Fruit fly (Drosophila melanogaster): Measurements from ENCODE around the gene Jhbp15.

Gene Jhbp15

DNA sequence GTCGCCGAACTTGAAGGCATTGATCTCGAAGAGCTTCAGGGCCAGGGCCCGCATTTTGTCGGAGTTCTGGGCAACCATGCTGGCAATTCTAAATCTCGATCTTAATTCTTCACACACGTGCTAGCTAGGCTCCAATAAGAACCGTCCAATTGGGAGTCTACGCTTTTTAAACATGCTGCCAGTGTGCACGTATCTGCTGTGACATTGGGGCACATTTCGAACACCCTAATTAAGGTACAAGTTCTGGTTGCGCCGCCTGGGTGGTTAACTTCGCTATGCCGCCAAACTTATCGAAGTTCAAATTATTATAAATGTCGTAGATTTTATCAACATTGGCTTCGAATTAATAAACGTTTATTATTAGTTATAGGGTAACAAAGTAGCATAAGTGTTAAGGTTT, 22.4 kb upstream of the Jhbp15 start, which contains the start of gene r-l (continued):
- no peak for TF ChIP-seq CG1602 (GFP tag; optimal IDR thresholded peaks at IDR 0.05)
- TF ChIP-seq disco-r (GFP tag; optimal IDR thresholded peaks at IDR 0.05) = no peak
- no peak for TF ChIP-seq Sry-β (GFP tag; optimal IDR thresholded peaks at IDR 0.05)
- TF ChIP-seq CG18476 (GFP tag; optimal IDR thresholded peaks at IDR 0.05) = no peak
- peak; percentile 92 for TF ChIP-seq dm (GFP tag; optimal IDR thresholded peaks at IDR 0.05)
- TF ChIP-seq usp (GFP tag; optimal IDR thresholded peaks at IDR 0.05) = no peak
- TF ChIP-seq lab (GFP tag; optimal IDR thresholded peaks at IDR 0.05) = no peak
- TF ChIP-seq ci (GFP tag; IDR thresholded peaks at IDR 0.05) = no peak
- TF ChIP-seq TFAM (GFP tag; optimal IDR thresholded peaks at IDR 0.05) = no peak
- no peak for TF ChIP-seq CG11085 (GFP tag; IDR thresholded peaks at IDR 0.05)
- no peak for TF ChIP-seq zfh1 (GFP tag; IDR thresholded peaks at IDR 0.05)
- TF ChIP-seq CG42726 (GFP tag; IDR thresholded peaks at IDR 0.05; ENCODE audit: partially characterized antibody) = peak; percentile 61
- TF ChIP-seq CG8388 (GFP tag; optimal IDR thresholded peaks at IDR 0.05) = no peak
- TF ChIP-seq CG13894 (tag; optimal IDR thresholded peaks at IDR 0.05) = peak; percentile 65
- no peak for TF ChIP-seq peb (GFP tag; IDR thresholded peaks at IDR 0.05)
- TF ChIP-seq Oli (tag; optimal IDR thresholded peaks at IDR 0.05) = no peak
- TF ChIP-seq ab (GFP tag; optimal IDR thresholded peaks at IDR 0.05) = no peak
- TF ChIP-seq nau (GFP tag; optimal IDR thresholded peaks at IDR 0.05) = no peak
- no peak for TF ChIP-seq fd3F (GFP tag; optimal IDR thresholded peaks at IDR 0.05)
- TF ChIP-seq CG7357 (GFP tag; IDR thresholded peaks at IDR 0.05) = no peak
- TF ChIP-seq CG13296 (GFP tag; optimal IDR thresholded peaks at IDR 0.05) = no peak
- TF ChIP-seq mld (GFP tag; IDR thresholded peaks at IDR 0.05; ENCODE audit: partially characterized antibody) = no peak
- no peak for TF ChIP-seq Fer3 (tag; optimal IDR thresholded peaks at IDR 0.05)
- no peak for TF ChIP-seq vvl (GFP tag; IDR thresholded peaks at IDR 0.05)
- no peak for TF ChIP-seq bbx (GFP tag; IDR thresholded peaks at IDR 0.05; ENCODE audit: partially characterized antibody)
- TF ChIP-seq CG9437 (GFP tag; optimal IDR thresholded peaks at IDR 0.05) = no peak
- no peak for TF ChIP-seq tap (tag; optimal IDR thresholded peaks at IDR 0.05)
- no peak for TF ChIP-seq CG11247 (GFP tag; IDR thresholded peaks at IDR 0.05)
- TF ChIP-seq CG10431 (GFP tag; optimal IDR thresholded peaks at IDR 0.05) = no peak
- TF ChIP-seq hkb (optimal IDR thresholded peaks at IDR 0.05) = no peak
- no peak for TF ChIP-seq hkb (GFP tag; IDR thresholded peaks at IDR 0.05)
- TF ChIP-seq Hr3 (GFP tag; optimal IDR thresholded peaks at IDR 0.05) = no peak
- TF ChIP-seq zfh2 (GFP tag; optimal IDR thresholded peaks at IDR 0.05) = peak; percentile 4
- no peak for TF ChIP-seq cas (GFP tag; IDR thresholded peaks at IDR 0.05)
- TF ChIP-seq CG2889 (GFP tag; IDR thresholded peaks at IDR 0.05) = no peak
- peak; percentile 43; the same call in 2 of the 3 replicates for TF ChIP-seq CG6791 (GFP tag; IDR thresholded peaks at IDR 0.05; ENCODE audit: partially characterized antibody)
- TF ChIP-seq CG14667 (GFP tag; IDR thresholded peaks at IDR 0.05) = no peak
- 0 out of 3 replicates have a peak, but pooled peaks have one; percentile 23 for TF ChIP-seq Dbx (GFP tag; IDR thresholded peaks at IDR 0.05)
- no peak for TF ChIP-seq CG2875 (GFP tag; optimal IDR thresholded peaks at IDR 0.05)
- no peak for TF ChIP-seq CG10274 (GFP tag; optimal IDR thresholded peaks at IDR 0.05)
- TF ChIP-seq Doc2 (GFP tag; IDR thresholded peaks at IDR 0.05) = no peak
- no peak for TF ChIP-seq CG5180 (GFP tag; optimal IDR thresholded peaks at IDR 0.05)
- TF ChIP-seq ERR (GFP tag; optimal IDR thresholded peaks at IDR 0.05) = no peak
- no peak for TF ChIP-seq tup (GFP tag; optimal IDR thresholded peaks at IDR 0.05)
- TF ChIP-seq Dref (GFP tag; IDR thresholded peaks at IDR 0.05) = peak; percentile 93
- no peak for TF ChIP-seq CG2678 (tag; optimal IDR thresholded peaks at IDR 0.05)
- TF ChIP-seq CG31224 (GFP tag; IDR thresholded peaks at IDR 0.05) = no peak
- TF ChIP-seq CG15514 (GFP tag; optimal IDR thresholded peaks at IDR 0.05) = peak; percentile 89
- no peak for TF ChIP-seq vnd (GFP tag; IDR thresholded peaks at IDR 0.05; ENCODE audit: partially characterized antibody)
- no peak for TF ChIP-seq CG10209 (GFP tag; optimal IDR thresholded peaks at IDR 0.05)
- TF ChIP-seq CG12659 (GFP tag; optimal IDR thresholded peaks at IDR 0.05) = peak; percentile 56

Measured in whole organism, embryonic.